Worm (Caenorhabditis elegans) whole organism, dauer: Measurements from ENCODE around the gene Y116A8C.44.

Source experiments
- unc-62 ChIP-seq: sonication (generic microtip); optimal IDR thresholded peaks from 2 replicates; lab custom pipeline; 2017; ENCODE audit warnings: missing biosample characterization, missing genetic modification reagents, missing genetic modification characterization

Gene Y116A8C.44

ce11 chrIV:17058036-17058435, at the start of gene Y116A8C.44:
Gene Y116A8C.44 (minus strand): TSS chrIV:17058136.
- no peak for TF ChIP-seq unc-62 (GFP tag; lab: Kevin White, UChicago)

- TF ChIP-seq unc-62 (GFP tag; lab: Kevin White, UChicago) = no peak
Observed at ce11 chrIV:17105578-17105977, 47.6 kb upstream of the Y116A8C.44 start.

ce11 chrIV:17104157-17104872, 46.4 kb upstream of the Y116A8C.44 start:
- TF ChIP-seq unc-62 (GFP tag; lab: Kevin White, UChicago) = no peak

ce11 chrIV:17103615-17104014, 45.7 kb upstream of the Y116A8C.44 start, which contains the start of gene Y116A8C.30:
Gene Y116A8C.30 (minus strand): TSS chrIV:17103715.
- no peak for TF ChIP-seq unc-62 (GFP tag; lab: Kevin White, UChicago)

ce11 chrIV:17103116-17103515, 45.2 kb upstream of the Y116A8C.44 start:
- no peak for TF ChIP-seq unc-62 (GFP tag; lab: Kevin White, UChicago)

- TF ChIP-seq unc-62 (GFP tag; lab: Kevin White, UChicago) = no peak
Observed at ce11 chrIV:17100628-17101338, 42.8 kb upstream of the Y116A8C.44 start.

- no peak for TF ChIP-seq unc-62 (GFP tag; lab: Kevin White, UChicago)
Observed at ce11 chrIV:17100148-17100547, 42.2 kb upstream of the Y116A8C.44 start, which contains the start of gene bca-2. Gene bca-2 (minus strand): TSS chrIV:17100248.

- no peak for TF ChIP-seq unc-62 (GFP tag; lab: Kevin White, UChicago)
Observed at ce11 chrIV:17099113-17099512, 41.2 kb upstream of the Y116A8C.44 start.

- TF ChIP-seq unc-62 (GFP tag; lab: Kevin White, UChicago) = no peak
Observed at ce11 chrIV:17096168-17096567, 38.2 kb upstream of the Y116A8C.44 start, which contains the start of gene Y116A8C.27. Gene Y116A8C.27 (minus strand): TSS chrIV:17096268.

- no peak for TF ChIP-seq unc-62 (GFP tag; lab: Kevin White, UChicago)
Observed at ce11 chrIV:17093701-17094100, 35.8 kb upstream of the Y116A8C.44 start, which contains the start of gene Y116A8C.29. Gene Y116A8C.29 (plus strand): TSS chrIV:17094028.

- no peak for TF ChIP-seq unc-62 (GFP tag; lab: Kevin White, UChicago)
Observed at ce11 chrIV:17088849-17089248, 30.9 kb upstream of the Y116A8C.44 start, which contains the start of gene Y116A8C.43. Gene Y116A8C.43 (plus strand): TSS chrIV:17088851.

- TF ChIP-seq unc-62 (GFP tag; lab: Kevin White, UChicago) = no peak
Observed at ce11 chrIV:17087384-17088099, 29.6 kb upstream of the Y116A8C.44 start, which contains the start of the genes snx-13 and snr-1. Gene snx-13 (minus strand): TSS chrIV:17087438. Gene snr-1 (plus strand): TSS chrIV:17088049.

ce11 chrIV:17084839-17085238, 26.9 kb upstream of the Y116A8C.44 start:
- TF ChIP-seq unc-62 (GFP tag; lab: Kevin White, UChicago) = no peak

- no peak for TF ChIP-seq unc-62 (GFP tag; lab: Kevin White, UChicago)
Observed at ce11 chrIV:17084317-17084716, 26.4 kb upstream of the Y116A8C.44 start.

- TF ChIP-seq unc-62 (GFP tag; lab: Kevin White, UChicago) = no peak
Observed at ce11 chrIV:17078649-17079048, 20.7 kb upstream of the Y116A8C.44 start, which contains the start of gene Y116A8C.25. Gene Y116A8C.25 (minus strand): TSS chrIV:17078749.
